Fruit fly (Drosophila melanogaster) whole organism, pupa: ENCODE results near the gene CG33995.

Source experiments
- CG10348 ChIP-seq: fragments of 200-800 bp; sonication (Bioruptor generic); IDR thresholded peaks from 2 replicates; pipeline ENCODE4 v1.3.6; 2022; ENCODE audit warnings: missing biosample characterization, missing genetic modification characterization
- CG12605 ChIP-seq: fragments of 200-800 bp; sonication (Bioruptor generic); IDR thresholded peaks from 2 replicates; pipeline ENCODE4 v1.3.6; 2022; ENCODE audit warnings: missing biosample characterization, missing genetic modification characterization
- CG34367 ChIP-seq: fragments of 200-800 bp; sonication (Bioruptor generic); optimal IDR thresholded peaks from 2 replicates; lab custom pipeline; 2018; ENCODE audit warnings: missing biosample characterization, mild to moderate bottlenecking, missing genetic modification characterization
- EcR ChIP-seq: fragments of 200-800 bp; sonication (Bioruptor generic); optimal IDR thresholded peaks from 3 replicates; lab custom pipeline; 2019; ENCODE audit warnings: missing biosample characterization, missing genetic modification characterization, mild to moderate bottlenecking, moderate library complexity, missing genetic modification reagents
- Snoo ChIP-seq: fragments of 200-800 bp; sonication (Bioruptor generic); optimal IDR thresholded peaks from 3 replicates; lab custom pipeline; 2017; ENCODE audit warnings: missing biosample characterization, mild to moderate bottlenecking, missing genetic modification characterization, inconsistent platforms
- rn ChIP-seq: fragments of 200-800 bp; sonication (Bioruptor generic); IDR thresholded peaks from 2 replicates; pipeline ENCODE4 v1.3.6; 2022; ENCODE audit warnings: missing biosample characterization, missing genetic modification characterization

DNA sequence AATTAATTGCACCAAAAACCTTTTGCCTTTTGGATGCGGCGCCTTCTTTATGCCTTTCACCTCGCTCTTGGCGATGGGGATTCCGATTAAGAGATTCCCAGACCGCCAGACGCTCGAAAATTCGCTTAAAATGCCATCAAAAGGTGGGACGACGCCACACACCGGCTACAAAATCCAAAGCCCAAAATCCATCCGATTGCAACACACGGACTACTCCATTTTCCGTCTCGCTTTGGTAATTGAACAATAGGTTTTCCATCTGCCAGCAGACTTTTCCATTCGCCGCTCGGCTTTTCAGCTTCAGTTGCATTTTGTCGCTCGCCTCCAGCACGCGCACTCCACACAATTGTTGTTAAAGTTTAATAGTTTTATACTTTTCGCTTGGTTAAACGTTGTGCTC is 17.4 kb downstream of the CG33995 start, which contains the start of gene qtc:
- TF ChIP-seq Snoo (tag; lab: Kevin White, UChicago) (no peak), rn (GFP tag; lab: Robert Waterston, UW) (no peak), EcR (no peak), CG12605 (no peak), CG34367 (no peak), CG10348 (no peak)
